Worm (Caenorhabditis elegans) whole organism, mixed stage, embryonic: ENCODE results near the gene fbxa-113.

ENCODE experiments used
- elt-1 ChIP-seq: sonication (generic microtip); optimal IDR thresholded peaks from 2 replicates; lab custom pipeline; 2017; ENCODE audit warnings: missing genetic modification characterization, mild to moderate bottlenecking, missing compliant biosample characterization, antibody characterized with exemption, moderate library complexity, borderline replicate concordance; ENCODE audit not compliant: insufficient read depth
- snpc-4 ChIP-seq: fragments of 150-350 bp; optimal IDR thresholded peaks from 2 replicates; lab custom pipeline; 2014; ENCODE audit warnings: missing biosample characterization, missing genetic modification characterization

DNA sequence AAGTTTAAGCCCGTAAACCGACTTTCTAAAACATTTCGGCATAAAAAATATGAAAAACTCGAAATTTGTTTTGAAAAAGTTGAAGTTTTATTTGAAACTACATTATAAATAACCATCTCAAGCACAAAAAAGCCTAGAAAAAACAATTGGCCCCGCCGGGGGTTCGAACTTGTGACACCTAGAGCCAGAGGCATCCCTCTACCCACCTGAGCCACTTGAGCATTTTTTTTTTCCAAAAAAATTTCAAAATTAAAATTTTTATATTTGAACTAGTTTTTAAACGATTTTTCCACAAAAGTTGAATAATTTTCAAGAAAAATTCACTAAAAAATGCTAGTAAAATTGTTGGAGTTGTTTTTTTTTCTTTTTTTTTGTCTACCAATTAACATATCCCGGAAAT is 20.5 kb downstream of the fbxa-113 start:
- TF ChIP-seq elt-1 (no peak), snpc-4 (tag; lab: Kevin White, UChicago) (no peak)
